Worm (Caenorhabditis elegans) whole organism, late embryonic: ENCODE results near the gene M151.7.

Experiments used
- C38D4.7 ChIP-seq: fragments of 200-800 bp; sonication (Bioruptor generic); optimal IDR thresholded peaks from 2 replicates; lab custom pipeline; 2018; ENCODE audit warnings: mild to moderate bottlenecking, missing genetic modification characterization, moderate library complexity, missing compliant biosample characterization
- ahr-1 ChIP-seq: sonication (generic microtip); optimal IDR thresholded peaks from 2 replicates; lab custom pipeline; 2016; ENCODE audit warnings: missing genetic modification characterization, missing compliant biosample characterization
- ceh-14 ChIP-seq: sonication (generic microtip); optimal IDR thresholded peaks from 2 replicates; lab custom pipeline; 2016; ENCODE audit warnings: missing genotype, missing genetic modification characterization, missing compliant biosample characterization
- ceh-2 ChIP-seq: sonication (generic microtip); optimal IDR thresholded peaks from 2 replicates; lab custom pipeline; 2016; ENCODE audit warnings: missing genotype, missing genetic modification characterization, missing compliant biosample characterization
- ceh-30 ChIP-seq: fragments of 150-350 bp; optimal IDR thresholded peaks from 2 replicates; lab custom pipeline; 2014; ENCODE audit warnings: missing biosample characterization, missing genetic modification characterization
- ceh-48 ChIP-seq: sonication (generic microtip); optimal IDR thresholded peaks from 2 replicates; lab custom pipeline; 2016; ENCODE audit warnings: missing genetic modification characterization, inconsistent platforms, missing compliant biosample characterization
- che-1 ChIP-seq: sonication (generic microtip); optimal IDR thresholded peaks from 2 replicates; lab custom pipeline; 2016; ENCODE audit warnings: mild to moderate bottlenecking, missing genetic modification characterization, missing compliant biosample characterization
- dmd-4 ChIP-seq: sonication (generic microtip); optimal IDR thresholded peaks from 2 replicates; lab custom pipeline; 2016; ENCODE audit warnings: borderline replicate concordance, missing genetic modification characterization, missing compliant biosample characterization
- dve-1 ChIP-seq: sonication (generic microtip); optimal IDR thresholded peaks from 2 replicates; lab custom pipeline; 2017; ENCODE audit warnings: antibody characterized with exemption, mild to moderate bottlenecking, missing genetic modification characterization, missing compliant biosample characterization
- elt-2 ChIP-seq: sonication (generic microtip); optimal IDR thresholded peaks from 2 replicates; lab custom pipeline; 2016; ENCODE audit warnings: missing genetic modification reagents, missing genetic modification characterization, missing compliant biosample characterization
- fax-1 ChIP-seq: sonication (generic microtip); optimal IDR thresholded peaks from 2 replicates; lab custom pipeline; 2016; ENCODE audit warnings: missing genotype, missing genetic modification characterization, missing compliant biosample characterization
- gmeb-2 ChIP-seq: sonication (generic microtip); optimal IDR thresholded peaks from 2 replicates; lab custom pipeline; 2016; ENCODE audit warnings: missing genetic modification characterization, inconsistent platforms, missing compliant biosample characterization
- hlh-13 ChIP-seq: fragments of 200-800 bp; sonication (Bioruptor generic); optimal IDR thresholded peaks from 2 replicates; lab custom pipeline; 2018; ENCODE audit warnings: mild to moderate bottlenecking, missing genetic modification characterization, missing compliant biosample characterization
- hlh-15 ChIP-seq: sonication (generic microtip); optimal IDR thresholded peaks from 2 replicates; lab custom pipeline; 2016; ENCODE audit warnings: missing genetic modification characterization, missing compliant biosample characterization
- hlh-30 ChIP-seq: sonication (generic microtip); optimal IDR thresholded peaks from 2 replicates; lab custom pipeline; 2017; ENCODE audit warnings: antibody characterized with exemption, missing genetic modification characterization, missing compliant biosample characterization; ENCODE audit not compliant: insufficient read depth
- lim-6 ChIP-seq: sonication (generic microtip); optimal IDR thresholded peaks from 2 replicates; lab custom pipeline; 2016; ENCODE audit warnings: missing genetic modification characterization, missing compliant biosample characterization
- pax-1 ChIP-seq: fragments of 150-350 bp; optimal IDR thresholded peaks from 2 replicates; lab custom pipeline; 2014; ENCODE audit warnings: missing biosample characterization, missing genetic modification characterization
- rnt-1 ChIP-seq: sonication (generic microtip); optimal IDR thresholded peaks from 2 replicates; lab custom pipeline; 2016; ENCODE audit warnings: missing genetic modification characterization, missing compliant biosample characterization
- sox-4 ChIP-seq: sonication (generic microtip); optimal IDR thresholded peaks from 2 replicates; lab custom pipeline; 2017; ENCODE audit warnings: mild to moderate bottlenecking, missing genetic modification characterization, inconsistent platforms, missing compliant biosample characterization
- tbx-7 ChIP-seq: sonication (generic microtip); optimal IDR thresholded peaks from 2 replicates; lab custom pipeline; 2016; ENCODE audit warnings: missing genotype, missing genetic modification characterization, missing compliant biosample characterization

Gene M151.7

ce11 chrII:3673493-3673892 is 51.4 kb downstream of the M151.7 start, which contains the start of gene sea-1:
TSS of gene sea-1 (minus strand) at chrII:3673593.
- no peak for TF ChIP-seq tbx-7 (tag; lab: Kevin White, UChicago)
- TF ChIP-seq elt-2 (tag; lab: Kevin White, UChicago) = no peak
- no peak for TF ChIP-seq fax-1
- no peak for TF ChIP-seq dve-1
- no peak for TF ChIP-seq hlh-15
- TF ChIP-seq pax-1 = no peak
- no peak for TF ChIP-seq sox-4 (tag; lab: Kevin White, UChicago)
- TF ChIP-seq lim-6 = no peak
- TF ChIP-seq C38D4.7 (GFP tag; lab: Kevin White, UChicago) = no peak
- TF ChIP-seq ceh-14 (tag; lab: Kevin White, UChicago) = no peak
- TF ChIP-seq dmd-4 (tag; lab: Kevin White, UChicago) = no peak
- TF ChIP-seq hlh-30 (tag; lab: Kevin White, UChicago) = no peak
- TF ChIP-seq rnt-1 (tag; lab: Kevin White, UChicago) = no peak
- TF ChIP-seq che-1 (tag; lab: Kevin White, UChicago) = no peak
- no peak for TF ChIP-seq gmeb-2 (tag; lab: Kevin White, UChicago)
- no peak for TF ChIP-seq ceh-2 (tag; lab: Kevin White, UChicago)
- TF ChIP-seq ahr-1 (tag; lab: Kevin White, UChicago) = no peak
- no peak for TF ChIP-seq hlh-13 (GFP tag; lab: Kevin White, UChicago)
- TF ChIP-seq ceh-48 (tag; lab: Kevin White, UChicago) = no peak
- no peak for TF ChIP-seq ceh-30 (tag; lab: Kevin White, UChicago)
